Fruit fly (Drosophila melanogaster) whole organism, embryonic: Measurements from ENCODE around the gene waw.

Experiments
- Atf-2 ChIP-seq: fragments of 200-800 bp; sonication (Bioruptor generic); optimal IDR thresholded peaks from 2 replicates; lab custom pipeline; 2016; ENCODE audit warnings: missing biosample characterization, missing genetic modification characterization
- BEAF-32 ChIP-seq: fragments of 200-800 bp; sonication (Bioruptor generic); optimal IDR thresholded peaks from 3 replicates; lab custom pipeline; 2017; ENCODE audit warnings: missing biosample characterization, missing genetic modification characterization, mild to moderate bottlenecking, moderate library complexity, missing genetic modification reagents
- Blimp-1 ChIP-seq: fragments of 200-800 bp; sonication (Bioruptor generic); optimal IDR thresholded peaks from 3 replicates; lab custom pipeline; 2018; ENCODE audit warnings: missing biosample characterization, missing genetic modification characterization, mild to moderate bottlenecking, moderate library complexity, missing genetic modification reagents
- CG11560 ChIP-seq: fragments of 200-800 bp; sonication (Bioruptor generic); IDR thresholded peaks from 3 replicates; pipeline ENCODE4 v1.3.6; 2022; ENCODE audit warnings: missing biosample characterization, missing genetic modification characterization
- CG12155 ChIP-seq: fragments of 200-800 bp; sonication (Bioruptor generic); optimal IDR thresholded peaks from 3 replicates; lab custom pipeline; 2016; ENCODE audit warnings: missing biosample characterization, missing genetic modification characterization
- CG13287 ChIP-seq: fragments of 200-800 bp; sonication (Bioruptor generic); IDR thresholded peaks from 2 replicates; pipeline ENCODE4 v1.3.6; 2022; ENCODE audit warnings: missing biosample characterization, missing genetic modification characterization; ENCODE audit not compliant: partially characterized antibody
- CG15696 ChIP-seq: fragments of 200-800 bp; sonication (Bioruptor generic); optimal IDR thresholded peaks from 2 replicates; lab custom pipeline; 2019; ENCODE audit warnings: missing biosample characterization, mild to moderate bottlenecking, missing genetic modification characterization, moderate library complexity
- CG2116 ChIP-seq: fragments of 200-800 bp; sonication (Bioruptor generic); optimal IDR thresholded peaks from 3 replicates; lab custom pipeline; 2018; ENCODE audit warnings: missing biosample characterization, mild to moderate bottlenecking, missing genetic modification characterization
- CG30431 ChIP-seq: fragments of 200-800 bp; sonication (Bioruptor generic); optimal IDR thresholded peaks from 2 replicates; lab custom pipeline; 2017; ENCODE audit warnings: missing biosample characterization, missing genetic modification characterization
- CG7963 ChIP-seq: fragments of 200-800 bp; sonication (Bioruptor generic); IDR thresholded peaks from 3 replicates; pipeline ENCODE4 v1.3.6; 2022; ENCODE audit warnings: missing biosample characterization, missing genetic modification characterization; ENCODE audit not compliant: partially characterized antibody
- Camta ChIP-seq: fragments of 200-800 bp; sonication (Bioruptor generic); optimal IDR thresholded peaks from 2 replicates; lab custom pipeline; 2016; ENCODE audit warnings: missing biosample characterization, missing genetic modification characterization
- Hand ChIP-seq: fragments of 200-800 bp; sonication (Bioruptor generic); optimal IDR thresholded peaks from 2 replicates; lab custom pipeline; 2017; ENCODE audit warnings: mild to moderate bottlenecking, missing biosample characterization, missing genetic modification reagents, missing genetic modification characterization
- Hr39 ChIP-seq: fragments of >200 bp; optimal IDR thresholded peaks from 2 replicates; lab custom pipeline; 2017
- Hr51 ChIP-seq, 2 experiments: fragments of 200-800 bp; sonication (Bioruptor generic); optimal IDR thresholded peaks; 2 replicates in 1 of 2; 3 replicates in 1 of 2; lab custom pipeline; 2016 to 2018; ENCODE audit warnings: missing biosample characterization in 2 of 2, missing genetic modification characterization in 2 of 2, mild to moderate bottlenecking in 1 of 2, moderate library complexity in 1 of 2
- Lim3 ChIP-seq: fragments of 200-800 bp; sonication (Bioruptor generic); IDR thresholded peaks from 2 replicates; pipeline ENCODE4 v1.3.6; 2022; ENCODE audit warnings: missing biosample characterization, missing genetic modification characterization
- Myb ChIP-seq: fragments of 200-800 bp; sonication (Bioruptor generic); optimal IDR thresholded peaks from 2 replicates; lab custom pipeline; 2016; ENCODE audit warnings: missing biosample characterization, missing genetic modification characterization
- Opbp ChIP-seq: fragments of 200-800 bp; sonication (Bioruptor generic); IDR thresholded peaks from 3 replicates; pipeline ENCODE4 v1.3.6; 2022; ENCODE audit warnings: missing biosample characterization, missing genetic modification characterization; ENCODE audit not compliant: partially characterized antibody
- Sin3A ChIP-seq: fragments of >200 bp; optimal IDR thresholded peaks from 2 replicates; lab custom pipeline; 2018
- btn ChIP-seq: fragments of 200-800 bp; sonication (Bioruptor generic); optimal IDR thresholded peaks from 2 replicates; lab custom pipeline; 2016; ENCODE audit warnings: missing biosample characterization, missing genetic modification characterization
- cg ChIP-seq: fragments of 200-800 bp; sonication (Bioruptor generic); optimal IDR thresholded peaks from 3 replicates; lab custom pipeline; 2019; ENCODE audit warnings: missing biosample characterization, mild to moderate bottlenecking, missing genetic modification characterization, moderate library complexity
- chn ChIP-seq: fragments of 200-800 bp; sonication (Bioruptor generic); optimal IDR thresholded peaks from 2 replicates; lab custom pipeline; 2016; ENCODE audit warnings: missing biosample characterization, missing genetic modification characterization
- fd64A ChIP-seq: fragments of 200-800 bp; sonication (Bioruptor generic); optimal IDR thresholded peaks from 3 replicates; lab custom pipeline; 2018; ENCODE audit warnings: missing biosample characterization, mild to moderate bottlenecking, missing genetic modification characterization
- gcm ChIP-seq: fragments of 200-800 bp; sonication (Bioruptor generic); optimal IDR thresholded peaks from 2 replicates; lab custom pipeline; 2019; ENCODE audit warnings: missing biosample characterization, mild to moderate bottlenecking, missing genetic modification characterization, moderate library complexity
- insv ChIP-seq, 2 experiments: fragments of 200-800 bp; sonication (Bioruptor generic); optimal IDR thresholded peaks; 3 replicates each; lab custom pipeline; 2016 to 2018; ENCODE audit warnings: missing biosample characterization in 2 of 2, missing genetic modification characterization in 2 of 2
- ken ChIP-seq: fragments of 200-800 bp; sonication (Bioruptor generic); IDR thresholded peaks from 3 replicates; pipeline ENCODE4 v1.3.6; 2022; ENCODE audit warnings: missing biosample characterization, missing genetic modification characterization
- luna ChIP-seq: fragments of 200-800 bp; sonication (Bioruptor generic); optimal IDR thresholded peaks from 2 replicates; lab custom pipeline; 2016; ENCODE audit warnings: missing biosample characterization, missing genetic modification characterization
- otp ChIP-seq: fragments of 200-800 bp; sonication (Bioruptor generic); IDR thresholded peaks from 3 replicates; pipeline ENCODE4, ENCODE4 v1.3.6; 2022; ENCODE audit warnings: missing biosample characterization, missing genetic modification characterization
- repo ChIP-seq: fragments of 200-800 bp; sonication (Bioruptor generic); optimal IDR thresholded peaks from 2 replicates; lab custom pipeline; 2016; ENCODE audit warnings: missing biosample characterization, missing genetic modification characterization
- run ChIP-seq: fragments of 200-800 bp; sonication (Bioruptor generic); optimal IDR thresholded peaks from 3 replicates; lab custom pipeline; 2018; ENCODE audit warnings: missing biosample characterization, mild to moderate bottlenecking, missing genetic modification characterization
- unc-4 ChIP-seq: fragments of 200-800 bp; sonication (Bioruptor generic); IDR thresholded peaks from 2 replicates; pipeline ENCODE4 v1.3.6; 2022; ENCODE audit warnings: missing biosample characterization, missing genetic modification characterization; ENCODE audit not compliant: partially characterized antibody
- zen ChIP-seq: fragments of 200-800 bp; sonication (Bioruptor generic); optimal IDR thresholded peaks from 3 replicates; lab custom pipeline; 2018; ENCODE audit warnings: missing biosample characterization, mild to moderate bottlenecking, missing genetic modification characterization, moderate library complexity
- zf30C ChIP-seq: fragments of 200-800 bp; sonication (Bioruptor generic); optimal IDR thresholded peaks from 3 replicates; lab custom pipeline; 2018; ENCODE audit warnings: missing biosample characterization, mild to moderate bottlenecking, missing genetic modification characterization

Gene waw

DNA sequence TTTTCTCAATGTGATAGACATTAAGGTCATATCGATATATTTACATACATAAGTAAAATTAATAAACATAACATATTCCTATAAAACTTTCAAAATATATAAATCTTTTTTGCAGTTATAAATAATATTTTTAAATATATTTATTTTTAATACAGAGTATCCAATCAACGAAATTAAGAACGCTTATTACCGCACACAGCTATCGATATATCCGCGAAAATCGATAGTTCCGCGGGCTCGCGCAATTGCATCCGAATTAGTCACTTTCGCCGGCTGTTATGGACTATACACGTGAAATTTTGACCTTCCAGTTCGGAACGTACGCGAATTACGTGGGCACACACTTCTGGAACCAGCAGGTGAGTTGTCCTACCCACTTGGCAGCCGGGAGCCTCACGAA, 25.9 kb downstream of the waw start, which contains the start of gene mst (continued):
- TF ChIP-seq unc-4 (GFP tag; lab: Robert Waterston, UW) = peak; percentile 64
- TF ChIP-seq Camta = no peak
- no peak for TF ChIP-seq cg (GFP tag; lab: Kevin White, UChicago)
- TF ChIP-seq Opbp (GFP tag; lab: Robert Waterston, UW) = peak; percentile 59; the same call in 2 of the 3 replicates
- peak; percentile 59 for TF ChIP-seq BEAF-32 (GFP tag; lab: Kevin White, UChicago)
- TF ChIP-seq CG2116 = peak; percentile 30
- TF ChIP-seq Hand (GFP tag; lab: Kevin White, UChicago) = no peak

DNA sequence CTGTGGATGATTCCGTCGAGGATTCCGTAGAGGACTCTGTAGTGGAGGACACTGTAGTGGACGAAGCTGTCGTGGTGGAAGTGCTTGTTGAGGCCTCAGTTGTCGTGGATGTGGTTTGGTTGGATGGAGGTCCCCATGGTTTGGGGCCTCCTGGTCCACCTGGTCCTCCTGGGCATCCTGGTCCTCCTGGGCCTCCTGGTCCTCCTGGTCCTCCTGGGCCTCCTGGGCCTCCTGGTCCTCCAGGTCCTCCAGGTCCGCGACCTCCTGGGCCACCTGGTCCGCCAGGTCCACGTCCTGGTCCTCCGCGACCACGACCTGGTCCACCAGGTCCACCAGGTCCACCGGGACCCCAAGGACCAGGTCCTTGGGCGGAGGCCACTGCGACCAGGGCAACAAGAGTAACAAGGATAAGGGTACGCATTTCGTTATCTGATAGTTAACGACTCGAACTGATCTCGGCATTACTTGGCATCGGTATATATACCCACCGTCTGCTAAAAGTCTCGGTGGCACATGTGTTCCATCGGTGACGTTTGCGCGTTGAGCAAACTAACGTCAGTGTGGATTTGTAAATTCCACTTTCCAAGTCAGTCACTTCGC, 34.1 kb downstream of the waw start, which contains the start of gene lcs:
Gene lcs (minus strand): TSS at position 457 of the 600 bp plus-strand sequence.
- peak; percentile 82 for TF ChIP-seq Hr39 (lab: Kevin White, UChicago)
- no peak for TF ChIP-seq otp
- no peak for TF ChIP-seq Myb (GFP tag; lab: Kevin White, UChicago)
- no peak for TF ChIP-seq zf30C (GFP tag; lab: Kevin White, UChicago)
- TF ChIP-seq CG15696 (tag; lab: Kevin White, UChicago) = no peak

DNA sequence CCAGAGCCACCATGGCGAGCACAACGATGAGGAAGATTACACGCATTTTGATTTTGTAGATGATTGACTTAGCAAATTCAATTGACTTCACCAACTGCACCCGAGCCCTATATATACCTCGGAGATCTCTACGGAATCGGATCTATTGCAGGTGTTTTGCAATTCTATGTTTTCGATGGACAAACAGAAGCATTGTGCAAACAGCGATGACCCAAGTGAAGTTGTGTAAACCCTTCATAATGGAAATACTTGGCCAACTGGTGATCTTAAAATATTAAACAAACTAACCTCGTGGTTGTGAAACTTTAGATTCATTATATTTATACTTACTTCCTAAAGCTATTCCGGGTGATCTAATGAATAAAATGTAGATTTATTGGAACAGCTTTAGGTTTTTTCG, 39.8 kb downstream of the waw start, which contains the start of gene whe:
Gene whe (minus strand): TSS at position 101 of the 400 bp plus-strand sequence.
- TF ChIP-seq gcm (GFP tag; lab: Kevin White, UChicago) = no peak
- no peak for TF ChIP-seq CG11560 (tag; lab: Robert Waterston, UW)
- no peak for TF ChIP-seq repo (GFP tag; lab: Kevin White, UChicago)
- TF ChIP-seq Lim3 (GFP tag; lab: Robert Waterston, UW) = no peak
- TF ChIP-seq CG7963 (GFP tag; lab: Robert Waterston, UW) = no peak
- TF ChIP-seq Hr51 (GFP tag; optimal IDR thresholded peaks at IDR 0.05; lab: Kevin White, UChicago) = no peak
- TF ChIP-seq CG30431 (GFP tag; lab: Kevin White, UChicago) = no peak
- TF ChIP-seq fd64A (GFP tag; lab: Kevin White, UChicago) = no peak
- TF ChIP-seq CG13287 = no peak
- TF ChIP-seq Sin3A (lab: Kevin White, UChicago) = no peak
- no peak for TF ChIP-seq Blimp-1
- TF ChIP-seq CG12155 (GFP tag; lab: Kevin White, UChicago) = no peak
- no peak for TF ChIP-seq ken (GFP tag; lab: Robert Waterston, UW)
- no peak for TF ChIP-seq luna (GFP tag; lab: Kevin White, UChicago)
- no peak for TF ChIP-seq btn (GFP tag; lab: Kevin White, UChicago)
- TF ChIP-seq insv (GFP tag; optimal IDR thresholded peaks at IDR 0.05; lab: Kevin White, UChicago) = no peak
- no peak for TF ChIP-seq run
- TF ChIP-seq zen = no peak
- no peak for TF ChIP-seq chn (GFP tag; lab: Kevin White, UChicago)
- TF ChIP-seq Atf-2 (GFP tag; lab: Kevin White, UChicago) = no peak
